Fruit fly (Drosophila melanogaster): ENCODE data around the gene CG7102.

The CG7102 gene

dm6 chr2L:7838024-7838423 lies 49.3 kb downstream of the CG7102 start (continued):
- TF ChIP-seq Ets65A (GFP tag) (peak; percentile 55), HLH54F (GFP tag; optimal IDR thresholded peaks at IDR 0.05) (no peak), CG7556 (GFP tag; optimal IDR thresholded peaks at IDR 0.05) (peak; percentile 57), CG32772 (GFP tag; IDR thresholded peaks at IDR 0.05) (0 out of 2 replicates have a peak, but pooled peaks have one; percentile 13), Fer1 (GFP tag; optimal IDR thresholded peaks at IDR 0.05) (peak; percentile 4), CG17385 (GFP tag; optimal IDR thresholded peaks at IDR 0.05) (peak; percentile 9), CG7839 (tag; optimal IDR thresholded peaks at IDR 0.05) (peak; percentile 44), dysf (GFP tag; IDR thresholded peaks at IDR 0.05) (peak; percentile 34; the same call in 1 of the 3 replicates), lilli (GFP tag; optimal IDR thresholded peaks at IDR 0.05) (peak; percentile 14), Oli (tag; optimal IDR thresholded peaks at IDR 0.05) (peak; percentile 32), grn (GFP tag; optimal IDR thresholded peaks at IDR 0.05) (no peak), gcm (GFP tag; optimal IDR thresholded peaks at IDR 0.05) (no peak), lab (GFP tag; optimal IDR thresholded peaks at IDR 0.05) (peak; percentile 27), CG30403 (GFP tag; optimal IDR thresholded peaks at IDR 0.05) (peak; percentile 27), grau (tag; optimal IDR thresholded peaks at IDR 0.05) (peak; percentile 39), Pdp1 (GFP tag; optimal IDR thresholded peaks at IDR 0.05) (no peak), CG9727 (GFP tag; optimal IDR thresholded peaks at IDR 0.05) (peak; percentile 13), CG14014 (GFP tag; IDR thresholded peaks at IDR 0.05) (peak; percentile 19; the same call in 1 of the 2 replicates), CG11504 (tag; optimal IDR thresholded peaks at IDR 0.05) (peak; percentile 51), Meics (GFP tag; optimal IDR thresholded peaks at IDR 0.05) (peak; percentile 33), CG5180 (GFP tag; optimal IDR thresholded peaks at IDR 0.05) (no peak), ac (GFP tag; optimal IDR thresholded peaks at IDR 0.05) (no peak), CG16779 (GFP tag; IDR thresholded peaks at IDR 0.05) (no peak), stwl (tag; optimal IDR thresholded peaks at IDR 0.05) (no peak), CG12659 (GFP tag; optimal IDR thresholded peaks at IDR 0.05) (peak; percentile 15), ro (GFP tag; IDR thresholded peaks at IDR 0.05) (no peak), gem (tag; optimal IDR thresholded peaks at IDR 0.05) (peak; percentile 37), CG6272 (GFP tag; IDR thresholded peaks at IDR 0.05) (no peak), pnt (GFP tag; optimal IDR thresholded peaks at IDR 0.05) (no peak), CG10959 (GFP tag; IDR thresholded peaks at IDR 0.05) (no peak), CG13424 (tag; optimal IDR thresholded peaks at IDR 0.05) (peak; percentile 22), Atf6 (GFP tag; IDR thresholded peaks at IDR 0.05) (no peak), hkb (optimal IDR thresholded peaks at IDR 0.05) (no peak), hkb (GFP tag; IDR thresholded peaks at IDR 0.05) (no peak; the same call in 1 of the 2 replicates), CG2120 (GFP tag; optimal IDR thresholded peaks at IDR 0.05) (peak; percentile 53), E2f2 (GFP tag; IDR thresholded peaks at IDR 0.05) (no peak), cwo (GFP tag; optimal IDR thresholded peaks at IDR 0.05) (peak; percentile 30), CG8765 (GFP tag; IDR thresholded peaks at IDR 0.05) (no peak), ash1 (GFP tag; optimal IDR thresholded peaks at IDR 0.05) (no peak), caup (GFP tag; optimal IDR thresholded peaks at IDR 0.05; ENCODE audit: severe bottlenecking) (no peak), Hr51 (GFP tag; optimal IDR thresholded peaks at IDR 0.05) (peak in 1 of 2 experiments; percentile 15), dimm (GFP tag; IDR thresholded peaks at IDR 0.05) (no peak), CG3407 (GFP tag; optimal IDR thresholded peaks at IDR 0.05) (no peak), zen2 (GFP tag; IDR thresholded peaks at IDR 0.05; ENCODE audit: partially characterized antibody) (no peak), CG17802 (tag; optimal IDR thresholded peaks at IDR 0.05) (no peak), row (GFP tag; IDR thresholded peaks at IDR 0.05) (peak; percentile 41; the same call in 1 of the 3 replicates), CG18599 (GFP tag; optimal IDR thresholded peaks at IDR 0.05) (peak; percentile 18), gfzf (GFP tag; optimal IDR thresholded peaks at IDR 0.05) (no peak), CG6813 (GFP tag; optimal IDR thresholded peaks at IDR 0.05) (no peak), CG15269 (tag; optimal IDR thresholded peaks at IDR 0.05) (peak; percentile 18)
